Worm (Caenorhabditis elegans) whole organism, mixed stage, embryonic: ENCODE data around the gene txt-12.
"Not testable (repeated sequence)": the region's sequence is repeated elsewhere in the genome, so short reads cannot be mapped to it uniquely, and the experiment has no call there.

Source experiments
- M03D4.4 ChIP-seq: sonication (generic microtip); optimal IDR thresholded peaks from 2 replicates; lab custom pipeline; 2017; ENCODE audit warnings: mild to moderate bottlenecking, missing genetic modification characterization, missing compliant biosample characterization
- bed-3 ChIP-seq: fragments of 200-800 bp; sonication (Bioruptor generic); optimal IDR thresholded peaks from 3 replicates; lab custom pipeline; 2018; ENCODE audit warnings: mild to moderate bottlenecking, missing genetic modification characterization, moderate library complexity, missing compliant biosample characterization
- ceh-39 ChIP-seq: fragments of 150-350 bp; optimal IDR thresholded peaks from 2 replicates; lab custom pipeline; 2014; ENCODE audit warnings: missing biosample characterization, missing genetic modification characterization
- ces-1 ChIP-seq: fragments of 150-350 bp; optimal IDR thresholded peaks from 2 replicates; lab custom pipeline; 2014; ENCODE audit warnings: missing biosample characterization, missing genetic modification reagents, missing genetic modification characterization
- drap-1 ChIP-seq: fragments of 200-800 bp; sonication (Bioruptor generic); optimal IDR thresholded peaks from 3 replicates; lab custom pipeline; 2018; ENCODE audit warnings: mild to moderate bottlenecking, missing genetic modification characterization, missing compliant biosample characterization
- elt-1 ChIP-seq: sonication (generic microtip); optimal IDR thresholded peaks from 2 replicates; lab custom pipeline; 2017; ENCODE audit warnings: missing genetic modification characterization, mild to moderate bottlenecking, missing compliant biosample characterization, antibody characterized with exemption, moderate library complexity, borderline replicate concordance; ENCODE audit not compliant: insufficient read depth
- elt-3 ChIP-seq: fragments of 150-350 bp; optimal IDR thresholded peaks from 2 replicates; lab custom pipeline; 2014; ENCODE audit warnings: missing biosample characterization, missing genetic modification characterization
- flh-1 ChIP-seq: fragments of 200-800 bp; sonication (Bioruptor generic); optimal IDR thresholded peaks from 2 replicates; lab custom pipeline; 2018; ENCODE audit warnings: mild to moderate bottlenecking, missing genetic modification characterization, moderate library complexity, missing compliant biosample characterization
- ham-2 ChIP-seq: fragments of 200-800 bp; sonication (Bioruptor generic); optimal IDR thresholded peaks from 2 replicates; lab custom pipeline; 2018; ENCODE audit warnings: mild to moderate bottlenecking, missing genetic modification characterization, missing compliant biosample characterization
- hlh-1 ChIP-seq: fragments of 150-350 bp; optimal IDR thresholded peaks from 2 replicates; lab custom pipeline; 2014; ENCODE audit warnings: missing biosample characterization, missing genetic modification reagents, missing genetic modification characterization
- lin-32 ChIP-seq: fragments of 200-800 bp; sonication (Bioruptor generic); optimal IDR thresholded peaks from 2 replicates; lab custom pipeline; 2018; ENCODE audit warnings: mild to moderate bottlenecking, missing genetic modification characterization, missing compliant biosample characterization
- lsy-2 ChIP-seq: fragments of 150-350 bp; optimal IDR thresholded peaks from 2 replicates; lab custom pipeline; 2014; ENCODE audit warnings: missing biosample characterization, missing genetic modification characterization
- mab-5 ChIP-seq: fragments of 150-350 bp; optimal IDR thresholded peaks from 2 replicates; lab custom pipeline; 2014; ENCODE audit warnings: missing biosample characterization, missing genetic modification characterization
- mls-2 ChIP-seq: sonication (generic microtip); optimal IDR thresholded peaks from 2 replicates; lab custom pipeline; 2016; ENCODE audit warnings: mild to moderate bottlenecking, missing genetic modification characterization, moderate library complexity, missing compliant biosample characterization
- nhr-237 ChIP-seq: fragments of 150-350 bp; optimal IDR thresholded peaks from 2 replicates; lab custom pipeline; 2014; ENCODE audit warnings: missing biosample characterization, missing genetic modification characterization
- sem-2 ChIP-seq: fragments of 200-800 bp; sonication (Bioruptor generic); optimal IDR thresholded peaks from 2 replicates; lab custom pipeline; 2018; ENCODE audit warnings: mild to moderate bottlenecking, missing genetic modification characterization, missing compliant biosample characterization
- snpc-4 ChIP-seq: fragments of 150-350 bp; optimal IDR thresholded peaks from 2 replicates; lab custom pipeline; 2014; ENCODE audit warnings: missing biosample characterization, missing genetic modification characterization
- sptf-1 ChIP-seq: sonication (generic microtip); optimal IDR thresholded peaks from 2 replicates; lab custom pipeline; 2017; ENCODE audit warnings: mild to moderate bottlenecking, missing genetic modification characterization, moderate library complexity, missing compliant biosample characterization
- tbx-8 ChIP-seq: fragments of 200-800 bp; sonication (Bioruptor generic); optimal IDR thresholded peaks from 2 replicates; lab custom pipeline; 2018; ENCODE audit warnings: mild to moderate bottlenecking, missing genetic modification characterization, moderate library complexity, missing compliant biosample characterization
- unc-120 ChIP-seq: sonication (generic microtip); optimal IDR thresholded peaks from 2 replicates; lab custom pipeline; 2017; ENCODE audit warnings: missing genetic modification characterization, missing compliant biosample characterization; ENCODE audit not compliant: poor library complexity, severe bottlenecking
- unc-39 ChIP-seq: fragments of 150-350 bp; optimal IDR thresholded peaks from 2 replicates; lab custom pipeline; 2014; ENCODE audit warnings: missing biosample characterization, missing genetic modification characterization
- unc-62 ChIP-seq: fragments of 150-350 bp; optimal IDR thresholded peaks from 2 replicates; lab custom pipeline; 2014; ENCODE audit warnings: missing biosample characterization, missing genetic modification reagents, missing genetic modification characterization
- zip-8 ChIP-seq: fragments of 150-350 bp; optimal IDR thresholded peaks from 2 replicates; lab custom pipeline; 2014; ENCODE audit warnings: missing biosample characterization, missing genetic modification characterization
- ztf-11 ChIP-seq: fragments of 150-350 bp; optimal IDR thresholded peaks from 2 replicates; lab custom pipeline; 2014; ENCODE audit warnings: missing biosample characterization, missing genetic modification characterization

Gene txt-12

DNA sequence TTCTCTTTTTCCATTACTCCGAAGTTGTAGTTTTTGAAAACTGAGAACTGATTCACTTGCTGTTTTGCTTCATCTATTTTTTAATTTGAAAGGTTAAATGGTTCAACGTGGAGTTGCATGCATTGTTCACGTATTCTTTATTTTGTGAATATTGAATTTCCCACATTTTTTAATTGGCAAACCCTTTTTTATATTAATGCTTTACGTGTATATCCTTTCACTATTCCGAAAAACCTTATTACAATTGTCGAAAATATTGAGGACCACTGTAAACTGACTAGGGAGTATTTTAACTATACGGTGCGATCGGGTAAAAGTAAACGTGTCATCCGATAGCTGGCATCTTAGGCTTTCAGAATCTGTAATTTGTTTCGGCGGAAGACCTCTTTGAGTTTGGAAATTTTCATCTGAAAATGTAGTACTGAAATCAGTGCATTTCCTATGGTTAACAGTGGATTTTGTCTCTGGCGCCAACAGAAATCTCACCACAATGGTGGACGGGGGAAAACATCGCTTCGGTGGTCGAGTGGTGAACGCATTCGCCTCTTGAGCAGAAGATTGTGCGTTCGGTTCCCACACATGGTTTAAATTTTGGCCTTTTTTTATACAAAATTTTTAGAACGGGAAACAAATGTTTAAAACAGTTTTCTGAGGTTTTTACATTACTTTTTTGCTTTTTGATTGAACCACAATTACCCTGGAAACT, 13.3 kb downstream of the txt-12 start, which contains the start of gene C01G10.14:
Gene C01G10.14 (minus strand): TSS at position 51 of the 706 bp plus-strand sequence.
- not testable (repeated sequence) for TF ChIP-seq unc-120, mls-2, hlh-1 (tag; lab: Kevin White, UChicago)

DNA sequence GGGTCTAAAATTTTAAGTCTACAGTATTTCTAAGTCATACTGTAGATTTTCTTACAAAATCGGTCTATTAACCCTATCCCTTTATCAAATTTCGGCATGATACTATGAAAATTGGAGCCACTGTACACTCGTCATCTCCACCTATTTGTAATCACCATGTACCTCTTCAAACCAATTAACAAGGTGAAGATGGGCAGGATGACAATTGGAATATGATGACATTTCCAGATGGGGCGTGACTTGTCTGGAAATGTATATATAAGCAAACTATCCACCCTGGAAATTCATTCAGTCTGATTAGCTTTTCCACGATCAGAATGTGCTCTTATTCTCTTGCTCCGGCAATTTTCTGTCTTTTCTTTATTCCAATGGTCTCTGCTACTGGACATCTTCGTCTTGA, 16.5 kb downstream of the txt-12 start, which contains the start of gene Y75B12A.2:
Gene Y75B12A.2 (plus strand): TSS at position 301 of the 400 bp plus-strand sequence.
- TF ChIP-seq ham-2 (GFP tag; lab: Kevin White, UChicago) (no peak), elt-3 (tag; lab: Kevin White, UChicago) (no peak), nhr-237 (no peak), snpc-4 (tag; lab: Kevin White, UChicago) (no peak), flh-1 (GFP tag; lab: Kevin White, UChicago) (no peak), ztf-11 (no peak)

DNA sequence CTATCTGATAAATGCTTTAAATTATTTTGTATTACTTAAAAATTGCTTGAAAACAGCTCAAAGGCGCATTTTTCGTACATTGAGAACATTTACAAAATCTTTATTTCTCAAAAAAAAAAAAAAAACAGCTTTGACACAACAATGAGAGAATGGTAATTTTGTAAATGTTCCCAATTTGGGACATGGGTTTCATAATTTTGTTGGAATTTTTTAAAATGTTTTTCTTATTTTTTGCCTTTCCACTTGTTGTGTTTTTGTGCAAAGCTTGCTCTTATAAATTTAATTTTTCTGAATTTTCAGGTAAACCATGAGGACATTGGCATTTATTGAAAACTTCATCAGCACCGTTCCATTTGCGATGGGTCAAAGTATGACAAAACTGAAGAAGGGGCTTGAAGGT, 18.9 kb downstream of the txt-12 start, which contains the start of gene T01G5.7:
Gene T01G5.7 (plus strand): TSS at position 301 of the 400 bp plus-strand sequence.
- TF ChIP-seq unc-120 (tag; lab: Kevin White, UChicago) (no peak), tbx-8 (GFP tag; lab: Kevin White, UChicago) (no peak), elt-3 (tag; lab: Kevin White, UChicago) (no peak), mab-5 (no peak), ceh-39 (no peak), unc-39 (no peak), snpc-4 (tag; lab: Kevin White, UChicago) (no peak), M03D4.4 (tag; lab: Kevin White, UChicago) (no peak), sptf-1 (tag; lab: Kevin White, UChicago) (no peak), elt-1 (no peak), nhr-237 (no peak), mls-2 (tag; lab: Kevin White, UChicago) (no peak), hlh-1 (tag; lab: Kevin White, UChicago) (no peak), lsy-2 (tag; lab: Kevin White, UChicago) (no peak), drap-1 (GFP tag; lab: Kevin White, UChicago) (no peak), unc-62 (GFP tag; lab: Kevin White, UChicago) (no peak), ham-2 (GFP tag; lab: Kevin White, UChicago) (no peak)

DNA sequence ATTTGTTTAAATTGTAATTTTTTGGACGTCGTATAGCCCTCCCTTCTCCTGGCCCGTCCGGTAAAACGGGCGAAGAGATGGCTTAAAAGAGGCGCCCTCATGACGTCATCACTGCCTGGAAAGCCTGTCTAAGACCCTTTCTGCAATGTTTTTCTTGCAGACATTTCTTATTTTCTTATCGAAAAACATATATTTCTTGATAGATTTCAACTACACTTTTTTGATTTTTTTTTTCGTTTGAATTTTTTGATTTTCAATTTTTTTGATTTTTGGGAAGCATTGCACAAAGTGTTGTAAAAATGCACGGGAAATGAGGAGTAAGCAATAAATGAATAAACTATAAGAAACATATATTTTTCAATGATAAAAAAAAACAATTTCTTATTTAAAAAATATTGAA, 21.2 kb downstream of the txt-12 start, which contains the start of gene T01G5.6:
Gene T01G5.6 (minus strand): TSS at position 101 of the 400 bp plus-strand sequence.
- no peak for TF ChIP-seq mls-2 (tag; lab: Kevin White, UChicago)

DNA sequence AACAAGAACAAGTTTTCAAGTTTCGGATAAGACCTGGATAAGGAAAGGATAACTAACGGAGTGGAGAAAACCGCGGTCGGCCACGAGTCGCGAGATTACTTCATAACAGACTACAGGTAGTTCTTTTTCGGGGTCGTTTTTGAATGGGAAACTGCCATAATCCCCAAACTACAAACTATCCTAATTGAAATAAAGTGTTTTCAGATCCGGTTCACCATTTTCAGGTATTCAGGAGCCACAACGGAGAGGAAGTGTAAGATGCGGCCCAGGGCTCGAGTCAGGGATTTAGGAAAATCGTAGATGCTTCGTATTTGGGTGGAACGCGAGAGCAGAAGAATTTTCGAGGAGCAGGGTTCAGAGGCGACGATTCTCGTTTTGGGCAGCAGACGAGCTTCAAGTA, 23.2 kb downstream of the txt-12 start, which contains the start of gene T01G5.8:
Gene T01G5.8 (plus strand): TSS at position 301 of the 400 bp plus-strand sequence.
- TF ChIP-seq sem-2 (GFP tag; lab: Kevin White, UChicago); bed-3 (GFP tag; lab: Kevin White, UChicago); ztf-11: not testable (repeated sequence)

DNA sequence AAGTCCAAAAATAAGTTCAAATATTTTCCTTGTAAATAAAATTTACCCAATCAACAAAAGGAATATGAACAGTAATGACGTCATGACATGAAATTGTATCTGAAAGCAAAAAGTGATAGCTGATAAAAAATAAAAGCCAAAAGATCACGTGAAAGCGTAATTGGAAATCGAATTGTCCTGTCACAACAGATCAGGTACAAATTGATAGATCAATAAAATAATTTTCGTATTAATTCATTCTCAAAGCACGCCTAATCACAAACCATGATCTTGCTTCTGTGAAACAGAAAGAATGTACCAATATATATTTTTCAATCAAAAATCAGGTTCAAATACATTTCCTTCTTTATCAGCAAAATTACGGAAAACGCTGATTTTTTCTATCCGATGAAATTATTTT, 26.8 kb downstream of the txt-12 start, which contains the start of gene flor-1:
Gene flor-1 (minus strand): TSS at position 101 of the 400 bp plus-strand sequence.
- no peak for TF ChIP-seq M03D4.4 (tag; lab: Kevin White, UChicago)
- no peak for TF ChIP-seq sem-2 (GFP tag; lab: Kevin White, UChicago)
- TF ChIP-seq lin-32 (GFP tag; lab: Kevin White, UChicago): no peak

DNA sequence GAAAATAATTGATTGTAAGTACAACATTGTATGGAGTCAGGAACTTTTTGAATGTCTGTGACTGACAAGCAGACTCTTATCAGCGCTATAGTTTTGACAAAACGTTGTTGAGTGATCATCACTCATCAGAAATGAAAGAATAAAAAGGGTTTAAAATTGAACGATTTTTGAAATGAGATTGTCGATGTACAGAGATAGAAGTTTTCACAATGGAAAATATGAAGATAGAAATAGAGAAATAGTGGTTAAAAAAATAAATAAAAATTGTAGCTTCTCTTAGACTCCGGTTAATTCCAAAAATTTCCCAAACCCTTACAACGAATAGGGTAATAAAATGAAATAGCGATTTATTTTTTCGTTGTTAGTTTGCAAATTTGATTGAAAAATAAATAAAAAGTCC, 32.4 kb downstream of the txt-12 start, which contains the start of gene ugt-30:
Gene ugt-30 (minus strand): TSS at position 101 of the 400 bp plus-strand sequence.
- TF ChIP-seq zip-8 (tag; lab: Kevin White, UChicago); ces-1; flh-1 (GFP tag; lab: Kevin White, UChicago): not testable (repeated sequence)
- TF ChIP-seq, all 35 proteins: peak for 0; not testable (repeated sequence) for 35
